Fruit fly (Drosophila melanogaster) whole organism, embryonic: Measurements from ENCODE around the gene Or85c.

Experiments
- BtbVII ChIP-seq: fragments of 200-800 bp; sonication (Bioruptor generic); optimal IDR thresholded peaks from 3 replicates; lab custom pipeline; 2017; ENCODE audit warnings: missing biosample characterization, mild to moderate bottlenecking, missing genetic modification characterization
- CG10431 ChIP-seq: fragments of 200-800 bp; sonication (Bioruptor generic); optimal IDR thresholded peaks from 3 replicates; lab custom pipeline; 2018; ENCODE audit warnings: missing biosample characterization, mild to moderate bottlenecking, missing genetic modification characterization
- CG12104 ChIP-seq: fragments of 200-800 bp; sonication (Bioruptor generic); optimal IDR thresholded peaks from 3 replicates; lab custom pipeline; 2016; ENCODE audit warnings: missing biosample characterization, missing genetic modification characterization
- CG13775 ChIP-seq: fragments of 200-800 bp; sonication (Bioruptor generic); optimal IDR thresholded peaks from 3 replicates; lab custom pipeline; 2017; ENCODE audit warnings: missing biosample characterization, mild to moderate bottlenecking, missing genetic modification characterization
- CG13894 ChIP-seq: fragments of 200-800 bp; sonication (Bioruptor generic); optimal IDR thresholded peaks from 3 replicates; lab custom pipeline; 2018; ENCODE audit warnings: missing biosample characterization, mild to moderate bottlenecking, missing genetic modification characterization, moderate library complexity
- Dref ChIP-seq: fragments of 200-800 bp; sonication (Bioruptor generic); IDR thresholded peaks from 2 replicates; pipeline ENCODE4 v1.3.6; 2022; ENCODE audit warnings: missing biosample characterization, missing genetic modification characterization
- Myb ChIP-seq: fragments of 200-800 bp; sonication (Bioruptor generic); optimal IDR thresholded peaks from 2 replicates; lab custom pipeline; 2016; ENCODE audit warnings: missing biosample characterization, missing genetic modification characterization
- eve ChIP-seq, 2 experiments: fragments of >200 bp; optimal IDR thresholded peaks; 2 replicates each; lab custom pipeline; 2017; ENCODE audit warnings: missing biosample characterization in 2 of 2, missing genetic modification characterization in 2 of 2
- tio ChIP-seq: fragments of 200-800 bp; sonication (Bioruptor generic); optimal IDR thresholded peaks from 2 replicates; lab custom pipeline; 2017; ENCODE audit warnings: missing biosample characterization, missing genetic modification characterization, inconsistent platforms

dm6 chr3R:8477361-8478007 is 35.3 kb downstream of the Or85c start, which contains the start of gene CG45263:
- TF ChIP-seq Myb: no peak
- no peak for TF ChIP-seq CG13894
- TF ChIP-seq Dref: no peak
- no peak for TF ChIP-seq eve (GFP tag; optimal IDR thresholded peaks at IDR 0.05; lab: Kevin White, UChicago)
- no peak for TF ChIP-seq CG12104 (GFP tag; lab: Kevin White, UChicago)
- no peak for TF ChIP-seq CG10431
- no peak for TF ChIP-seq tio (GFP tag; lab: Kevin White, UChicago)
- no peak for TF ChIP-seq BtbVII
- no peak for TF ChIP-seq CG13775 (GFP tag; lab: Kevin White, UChicago)
